Fruit fly (Drosophila melanogaster) whole organism, embryonic: ENCODE results near the gene Npc2f.

Source experiments
- Aef1 ChIP-seq: fragments of 200-800 bp; sonication (Bioruptor generic); IDR thresholded peaks from 3 replicates; pipeline ENCODE4 v1.3.6; 2022; ENCODE audit warnings: missing biosample characterization, missing genetic modification characterization
- Antp ChIP-seq: fragments of 200-800 bp; sonication (Bioruptor generic); optimal IDR thresholded peaks from 3 replicates; lab custom pipeline; 2016; ENCODE audit warnings: missing biosample characterization, missing genetic modification characterization
- Blimp-1 ChIP-seq: fragments of 200-800 bp; sonication (Bioruptor generic); optimal IDR thresholded peaks from 3 replicates; lab custom pipeline; 2018; ENCODE audit warnings: missing biosample characterization, missing genetic modification characterization, mild to moderate bottlenecking, moderate library complexity, missing genetic modification reagents
- Bteb2 ChIP-seq: fragments of 200-800 bp; sonication (Bioruptor generic); optimal IDR thresholded peaks from 2 replicates; lab custom pipeline; 2016; ENCODE audit warnings: missing biosample characterization, missing genetic modification characterization
- CG10431 ChIP-seq: fragments of 200-800 bp; sonication (Bioruptor generic); optimal IDR thresholded peaks from 3 replicates; lab custom pipeline; 2018; ENCODE audit warnings: missing biosample characterization, mild to moderate bottlenecking, missing genetic modification characterization
- CG11247 ChIP-seq: fragments of 200-800 bp; sonication (Bioruptor generic); IDR thresholded peaks from 2 replicates; pipeline ENCODE4 v1.3.6; 2022; ENCODE audit warnings: missing biosample characterization, missing genetic modification characterization
- CG11504 ChIP-seq: fragments of 200-800 bp; sonication (Bioruptor generic); optimal IDR thresholded peaks from 3 replicates; lab custom pipeline; 2019; ENCODE audit warnings: missing biosample characterization, mild to moderate bottlenecking, missing genetic modification characterization, moderate library complexity
- CG11560 ChIP-seq: fragments of 200-800 bp; sonication (Bioruptor generic); IDR thresholded peaks from 3 replicates; pipeline ENCODE4 v1.3.6; 2022; ENCODE audit warnings: missing biosample characterization, missing genetic modification characterization
- CG17361 ChIP-seq: fragments of 200-800 bp; sonication (Bioruptor generic); IDR thresholded peaks from 3 replicates; pipeline ENCODE4 v1.3.6; 2022; ENCODE audit warnings: missing biosample characterization, missing genetic modification characterization
- CG18599 ChIP-seq: fragments of 200-800 bp; sonication (Bioruptor generic); optimal IDR thresholded peaks from 3 replicates; lab custom pipeline; 2017; ENCODE audit warnings: missing biosample characterization, missing genetic modification characterization, mild to moderate bottlenecking, moderate library complexity, missing genetic modification reagents
- CG18619 ChIP-seq: fragments of 200-800 bp; sonication (Bioruptor generic); optimal IDR thresholded peaks from 3 replicates; lab custom pipeline; 2017; ENCODE audit warnings: missing biosample characterization, mild to moderate bottlenecking, missing genetic modification characterization
- CG2199 ChIP-seq: fragments of 200-800 bp; sonication (Bioruptor generic); IDR thresholded peaks from 3 replicates; pipeline ENCODE4 v1.3.6; 2022; ENCODE audit warnings: missing biosample characterization, missing genetic modification characterization
- CG2889 ChIP-seq: fragments of 200-800 bp; sonication (Bioruptor generic); IDR thresholded peaks from 3 replicates; pipeline ENCODE4 v1.3.6; 2022; ENCODE audit warnings: missing biosample characterization, missing genetic modification characterization
- CG3163 ChIP-seq: fragments of 200-800 bp; sonication (Bioruptor generic); optimal IDR thresholded peaks from 3 replicates; lab custom pipeline; 2016; ENCODE audit warnings: missing biosample characterization, missing genetic modification characterization
- CG32772 ChIP-seq: fragments of 200-800 bp; sonication (Bioruptor generic); IDR thresholded peaks from 2 replicates; pipeline ENCODE4 v1.3.6; 2022; ENCODE audit warnings: missing biosample characterization, missing genetic modification characterization
- CG4328 ChIP-seq: fragments of 200-800 bp; sonication (Bioruptor generic); optimal IDR thresholded peaks from 3 replicates; lab custom pipeline; 2017; ENCODE audit warnings: missing biosample characterization, missing genetic modification reagents, missing genetic modification characterization
- CG4617 ChIP-seq: fragments of 200-800 bp; sonication (Bioruptor generic); optimal IDR thresholded peaks from 3 replicates; lab custom pipeline; 2016; ENCODE audit warnings: missing biosample characterization, missing genetic modification characterization, borderline replicate concordance
- CG5953 ChIP-seq: fragments of 200-800 bp; sonication (Bioruptor generic); IDR thresholded peaks from 2 replicates; pipeline ENCODE4 v1.3.6; 2022; ENCODE audit warnings: missing biosample characterization, missing genetic modification characterization
- CG6683 ChIP-seq: fragments of 200-800 bp; sonication (Bioruptor generic); optimal IDR thresholded peaks from 2 replicates; lab custom pipeline; 2017; ENCODE audit warnings: missing biosample characterization, mild to moderate bottlenecking, missing genetic modification characterization, missing genetic modification reagents
- CG6791 ChIP-seq: fragments of 200-800 bp; sonication (Bioruptor generic); IDR thresholded peaks from 3 replicates; pipeline ENCODE4 v1.3.6; 2022; ENCODE audit warnings: missing biosample characterization, missing genetic modification characterization; ENCODE audit not compliant: partially characterized antibody
- CG9609 ChIP-seq: fragments of 200-800 bp; sonication (Bioruptor generic); optimal IDR thresholded peaks from 3 replicates; lab custom pipeline; 2016; ENCODE audit warnings: missing biosample characterization, missing genetic modification characterization
- CG9932 ChIP-seq: fragments of 200-800 bp; sonication (Bioruptor generic); IDR thresholded peaks from 2 replicates; pipeline ENCODE4 v1.3.6; 2022; ENCODE audit warnings: missing biosample characterization, missing genetic modification characterization
- CrebB ChIP-seq: fragments of 200-800 bp; sonication (Bioruptor generic); optimal IDR thresholded peaks from 3 replicates; lab custom pipeline; 2018; ENCODE audit warnings: missing biosample characterization, mild to moderate bottlenecking, missing genetic modification characterization
- Fer2 ChIP-seq: fragments of 200-800 bp; sonication (Bioruptor generic); optimal IDR thresholded peaks from 2 replicates; lab custom pipeline; 2018; ENCODE audit warnings: missing biosample characterization, mild to moderate bottlenecking, missing genetic modification characterization, moderate library complexity
- Kr ChIP-seq: fragments of 200-800 bp; sonication (Bioruptor generic); optimal IDR thresholded peaks from 2 replicates; lab custom pipeline; 2017; ENCODE audit warnings: missing biosample characterization, mild to moderate bottlenecking, missing genetic modification characterization
- Mes4 ChIP-seq: fragments of 200-800 bp; sonication (Bioruptor generic); optimal IDR thresholded peaks from 2 replicates; lab custom pipeline; 2016; ENCODE audit warnings: missing biosample characterization, missing genetic modification characterization
- Nf-YB ChIP-seq: fragments of 200-800 bp; sonication (Bioruptor generic); optimal IDR thresholded peaks from 3 replicates; lab custom pipeline; 2019; ENCODE audit warnings: missing biosample characterization, mild to moderate bottlenecking, missing genetic modification characterization, moderate library complexity
- Oli ChIP-seq: fragments of 200-800 bp; sonication (Bioruptor generic); optimal IDR thresholded peaks from 2 replicates; lab custom pipeline; 2018; ENCODE audit warnings: missing biosample characterization, mild to moderate bottlenecking, missing genetic modification characterization, moderate library complexity
- Scr ChIP-seq: fragments of 200-800 bp; sonication (Bioruptor generic); IDR thresholded peaks from 2 replicates; pipeline ENCODE4 v1.3.6; 2022; ENCODE audit warnings: missing biosample characterization, missing genetic modification characterization; ENCODE audit not compliant: partially characterized antibody
- Six4 ChIP-seq: fragments of 200-800 bp; sonication (Bioruptor generic); optimal IDR thresholded peaks from 2 replicates; lab custom pipeline; 2016; ENCODE audit warnings: missing biosample characterization, missing genetic modification characterization
- chn ChIP-seq: fragments of 200-800 bp; sonication (Bioruptor generic); optimal IDR thresholded peaks from 2 replicates; lab custom pipeline; 2016; ENCODE audit warnings: missing biosample characterization, missing genetic modification characterization
- da ChIP-seq: fragments of 200-800 bp; sonication (Bioruptor generic); optimal IDR thresholded peaks from 2 replicates; lab custom pipeline; 2016; ENCODE audit warnings: missing biosample characterization, missing genetic modification characterization
- dimm ChIP-seq: fragments of 200-800 bp; sonication (Bioruptor generic); IDR thresholded peaks from 2 replicates; pipeline ENCODE4 v1.3.6; 2022; ENCODE audit warnings: missing biosample characterization, missing genetic modification characterization
- dpn ChIP-seq, 2 experiments: fragments of 200-800 bp; sonication (Bioruptor generic); optimal IDR thresholded peaks; 3 replicates each; lab custom pipeline; 2016; ENCODE audit warnings: missing biosample characterization in 2 of 2, missing genetic modification characterization in 2 of 2
- exex ChIP-seq: fragments of 200-800 bp; sonication (Bioruptor generic); optimal IDR thresholded peaks from 4 replicates; lab custom pipeline; 2018; ENCODE audit warnings: missing biosample characterization, mild to moderate bottlenecking, missing genetic modification characterization, moderate library complexity
- fd102C ChIP-seq: fragments of 200-800 bp; sonication (Bioruptor generic); optimal IDR thresholded peaks from 2 replicates; lab custom pipeline; 2018; ENCODE audit warnings: missing biosample characterization, mild to moderate bottlenecking, missing genetic modification characterization, moderate library complexity
- fd96Cb ChIP-seq: fragments of 200-800 bp; sonication (Bioruptor generic); optimal IDR thresholded peaks from 2 replicates; lab custom pipeline; 2018; ENCODE audit warnings: missing biosample characterization, mild to moderate bottlenecking, missing genetic modification characterization, moderate library complexity
- insv ChIP-seq, 2 experiments: fragments of 200-800 bp; sonication (Bioruptor generic); optimal IDR thresholded peaks; 3 replicates each; lab custom pipeline; 2016 to 2018; ENCODE audit warnings: missing biosample characterization in 2 of 2, missing genetic modification characterization in 2 of 2
- lmd ChIP-seq: fragments of 200-800 bp; sonication (Bioruptor generic); IDR thresholded peaks from 2 replicates; pipeline ENCODE4 v1.3.6; 2022; ENCODE audit warnings: missing biosample characterization, missing genetic modification characterization
- odd ChIP-seq: fragments of 200-800 bp; sonication (Bioruptor generic); optimal IDR thresholded peaks from 2 replicates; lab custom pipeline; 2017; ENCODE audit warnings: missing biosample characterization, mild to moderate bottlenecking, missing genetic modification characterization
- peb ChIP-seq: fragments of 200-800 bp; sonication (Bioruptor generic); IDR thresholded peaks from 2 replicates; pipeline ENCODE4 v1.3.6; 2022; ENCODE audit warnings: missing biosample characterization, missing genetic modification characterization
- pfk ChIP-seq: fragments of 200-800 bp; sonication (Bioruptor generic); optimal IDR thresholded peaks from 2 replicates; lab custom pipeline; 2018; ENCODE audit warnings: missing biosample characterization, mild to moderate bottlenecking, missing genetic modification characterization, moderate library complexity
- pho ChIP-seq: fragments of 200-800 bp; sonication (Bioruptor generic); optimal IDR thresholded peaks from 2 replicates; lab custom pipeline; 2016; ENCODE audit warnings: missing biosample characterization, missing genetic modification characterization
- pum ChIP-seq: fragments of 200-800 bp; sonication (Bioruptor generic); optimal IDR thresholded peaks from 2 replicates; lab custom pipeline; 2016; ENCODE audit warnings: missing biosample characterization, missing genetic modification characterization
- sim ChIP-seq: fragments of 200-800 bp; sonication (Bioruptor generic); IDR thresholded peaks from 2 replicates; pipeline ENCODE4 v1.3.6; 2022; ENCODE audit warnings: missing biosample characterization, missing genetic modification characterization
- so ChIP-seq: fragments of 200-800 bp; sonication (Bioruptor generic); IDR thresholded peaks from 3 replicates; pipeline ENCODE4 v1.3.6; 2022; ENCODE audit warnings: missing biosample characterization, missing genetic modification characterization
- unpg ChIP-seq: fragments of 200-800 bp; sonication (Bioruptor generic); optimal IDR thresholded peaks from 3 replicates; lab custom pipeline; 2018; ENCODE audit warnings: missing biosample characterization, mild to moderate bottlenecking, missing genetic modification characterization, moderate library complexity
- yki ChIP-seq: fragments of >200 bp; optimal IDR thresholded peaks from 3 replicates; lab custom pipeline; 2018
- zfh2 ChIP-seq: fragments of 200-800 bp; sonication (Bioruptor generic); optimal IDR thresholded peaks from 2 replicates; lab custom pipeline; 2016; ENCODE audit warnings: missing biosample characterization, missing genetic modification characterization

The Npc2f gene

DNA sequence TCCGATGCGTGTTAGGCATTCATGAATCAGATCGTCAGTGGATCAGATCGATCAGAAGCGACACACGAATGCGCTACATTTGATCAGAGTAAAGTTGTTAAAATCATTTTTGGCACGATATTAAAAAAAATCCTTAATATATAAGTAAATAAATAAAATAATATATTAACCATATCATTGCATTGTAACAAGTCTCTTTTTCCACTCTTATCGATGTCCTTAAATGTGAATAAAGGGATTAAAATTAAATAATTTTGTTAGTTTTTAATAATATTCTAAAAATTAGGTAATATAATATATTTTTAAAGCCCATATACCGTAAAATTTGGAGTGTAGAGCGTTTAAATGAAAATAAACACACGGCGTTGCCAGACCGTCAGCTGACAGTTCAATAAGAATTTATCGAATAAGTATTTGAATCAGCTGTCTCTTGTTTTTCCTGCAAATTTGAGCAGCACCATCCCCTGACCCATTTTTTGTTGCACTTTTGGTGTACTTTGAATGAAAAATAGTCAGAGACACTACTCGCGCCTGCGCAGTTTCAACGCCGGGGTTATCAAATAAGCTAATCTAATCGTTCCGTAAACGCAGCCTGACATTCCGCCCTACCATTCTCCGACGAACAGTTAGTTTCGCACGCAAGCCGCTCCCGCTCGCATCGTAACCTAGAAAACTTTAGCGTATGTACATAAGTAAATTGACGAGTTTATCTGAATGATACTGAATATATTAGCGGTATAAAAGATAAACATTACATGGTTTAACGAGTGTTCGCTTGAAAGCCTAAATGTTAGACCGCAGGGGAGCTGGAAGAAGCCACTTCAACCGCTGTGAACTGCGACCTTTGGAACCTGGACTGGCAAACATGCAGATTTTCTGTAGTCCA lies 14.5 kb downstream of the Npc2f start, which contains the start of the genes p38a and CG6178 (continued):
- TF ChIP-seq CG11560 (tag; lab: Robert Waterston, UW): peak; percentile 96
- TF ChIP-seq dpn (GFP tag; optimal IDR thresholded peaks at IDR 0.05; lab: Kevin White, UChicago): peak; percentile 51 to 94
- TF ChIP-seq Mes4: peak; percentile 21
- peak; percentile 94 for TF ChIP-seq CG2889
- peak; percentile 84 for TF ChIP-seq Six4
- peak; percentile 43 for TF ChIP-seq pfk (GFP tag; lab: Kevin White, UChicago)
- TF ChIP-seq yki: no peak
- peak; percentile 14 for TF ChIP-seq CG3163 (GFP tag; lab: Kevin White, UChicago)
- TF ChIP-seq chn (GFP tag; lab: Kevin White, UChicago): peak; percentile 46
- TF ChIP-seq CG18599 (GFP tag; lab: Kevin White, UChicago): peak; percentile 98
- peak; percentile 87 for TF ChIP-seq peb (GFP tag; lab: Robert Waterston, UW)
- TF ChIP-seq CG2199 (GFP tag; lab: Robert Waterston, UW): peak; percentile 92
- TF ChIP-seq odd: peak; percentile 96
- peak; percentile 95 for TF ChIP-seq CG11247 (GFP tag; lab: Robert Waterston, UW)
- peak; percentile 83 for TF ChIP-seq CG10431 (GFP tag; lab: Kevin White, UChicago)
- peak; percentile 98 for TF ChIP-seq CG11504 (tag; lab: Kevin White, UChicago)
- peak; percentile 96 for TF ChIP-seq so (GFP tag; lab: Robert Waterston, UW)
- peak; percentile 100 for TF ChIP-seq CG17361 (GFP tag; lab: Robert Waterston, UW)
- TF ChIP-seq Antp (GFP tag; lab: Kevin White, UChicago): peak; percentile 51
- peak; percentile 97 for TF ChIP-seq Aef1
- peak; percentile 52 for TF ChIP-seq fd102C (GFP tag; lab: Kevin White, UChicago)
- no peak for TF ChIP-seq da (GFP tag; lab: Kevin White, UChicago)
- peak; percentile 89 for TF ChIP-seq sim (GFP tag; lab: Robert Waterston, UW)
- peak; percentile 97 for TF ChIP-seq CG9932 (GFP tag; lab: Robert Waterston, UW)
- TF ChIP-seq zfh2 (GFP tag; lab: Kevin White, UChicago): peak; percentile 86
- TF ChIP-seq Kr (GFP tag; lab: Kevin White, UChicago): no peak
- TF ChIP-seq CG18619 (GFP tag; lab: Kevin White, UChicago): peak; percentile 97
- peak; percentile 98 for TF ChIP-seq lmd (GFP tag; lab: Robert Waterston, UW)
- TF ChIP-seq unpg (GFP tag; lab: Kevin White, UChicago): peak; percentile 96
- TF ChIP-seq insv (GFP tag; optimal IDR thresholded peaks at IDR 0.05; lab: Kevin White, UChicago): peak in 1 of 2 experiments; percentile 72
- peak; percentile 64 for TF ChIP-seq CG9609 (GFP tag; lab: Kevin White, UChicago)
- peak; percentile 82 for TF ChIP-seq CG4617 (GFP tag; lab: Kevin White, UChicago)
- peak; percentile 99 for TF ChIP-seq Oli (tag; lab: Kevin White, UChicago)
- peak; percentile 88 for TF ChIP-seq dimm (GFP tag; lab: Robert Waterston, UW)
- peak; percentile 82 for TF ChIP-seq CrebB (tag; lab: Kevin White, UChicago)
- peak; percentile 97 for TF ChIP-seq CG32772 (GFP tag; lab: Robert Waterston, UW)
- TF ChIP-seq CG6683: peak; percentile 95
- TF ChIP-seq Scr: 0 out of 2 replicates have a peak, but pooled peaks have one; percentile 14
- TF ChIP-seq Blimp-1 (GFP tag; lab: Kevin White, UChicago): peak; percentile 96
- peak; percentile 98 for TF ChIP-seq fd96Cb
- peak; percentile 94 for TF ChIP-seq CG5953
- 0 out of 3 replicates have a peak, but pooled peaks have one; percentile 51 for TF ChIP-seq CG6791
- peak; percentile 35 for TF ChIP-seq pum (GFP tag; lab: Kevin White, UChicago)
- peak; percentile 89 for TF ChIP-seq Nf-YB
- peak; percentile 97 for TF ChIP-seq Fer2
- TF ChIP-seq pho (GFP tag; lab: Kevin White, UChicago): peak; percentile 55
- peak; percentile 21 for TF ChIP-seq Bteb2 (GFP tag; lab: Kevin White, UChicago)
- TF ChIP-seq exex (tag; lab: Kevin White, UChicago): peak; percentile 89
- peak; percentile 95 for TF ChIP-seq CG4328 (GFP tag; lab: Kevin White, UChicago)
